Fruit fly (Drosophila melanogaster): Measurements from ENCODE around the gene CG32240.

- no peak for TF ChIP-seq br (GFP tag; optimal IDR thresholded peaks at IDR 0.05)
- TF ChIP-seq foxo (GFP tag; optimal IDR thresholded peaks at IDR 0.05), result no peak
- TF ChIP-seq OdsH (GFP tag; optimal IDR thresholded peaks at IDR 0.05), result no peak
- no peak for TF ChIP-seq Vsx2 (GFP tag; optimal IDR thresholded peaks at IDR 0.05; ENCODE audit: partially characterized antibody)
- no peak for TF ChIP-seq dmrt93B (GFP tag; optimal IDR thresholded peaks at IDR 0.05)
- TF ChIP-seq Dif (GFP tag; optimal IDR thresholded peaks at IDR 0.05; ENCODE audit: partially characterized antibody), result no peak
- TF ChIP-seq Sp1 (GFP tag; optimal IDR thresholded peaks at IDR 0.05), result no peak
- TF ChIP-seq Hnf4 (GFP tag; optimal IDR thresholded peaks at IDR 0.05), result no peak
- TF ChIP-seq CG32264 (GFP tag; optimal IDR thresholded peaks at IDR 0.05), result no peak
- no peak for TF ChIP-seq Abd-B (GFP tag; optimal IDR thresholded peaks at IDR 0.05)
- TF ChIP-seq usp (GFP tag; optimal IDR thresholded peaks at IDR 0.05), result no peak
- TF ChIP-seq sage (GFP tag; optimal IDR thresholded peaks at IDR 0.05), result no peak
- no peak for TF ChIP-seq psq (GFP tag; optimal IDR thresholded peaks at IDR 0.05)
- TF ChIP-seq h (GFP tag; optimal IDR thresholded peaks at IDR 0.05), result no peak
These were observed 1.2 kb downstream of the CG32240 start, which contains the start of gene DopEcR for dm6 chr3L:4380231-4380645.
